Worm (Caenorhabditis elegans): ENCODE data around the gene gcc-2.

- TF ChIP-seq ceh-83 (GFP tag; optimal IDR thresholded peaks at IDR 0.05) (no peak), mab-5 (tag; optimal IDR thresholded peaks at IDR 0.05) (no peak), unc-120 (tag; optimal IDR thresholded peaks at IDR 0.05; ENCODE audit: poor library complexity, severe bottlenecking) (no peak), mep-1 (tag; optimal IDR thresholded peaks at IDR 0.05) (no peak), sptf-1 (tag; optimal IDR thresholded peaks at IDR 0.05) (no peak), pha-4 (tag; optimal IDR thresholded peaks at IDR 0.05) (no peak), lin-13 (tag; optimal IDR thresholded peaks at IDR 0.05) (no peak)
These were observed 43.2 kb upstream of the gcc-2 start, which contains the start of gene riok-3 for ce11 chrIII:9804997-9805610.
